Worm (Caenorhabditis elegans) whole organism, L4 larva: ENCODE results near the gene C13F10.6.

Source experiments
- F10B5.3 ChIP-seq: sonication (generic microtip); optimal IDR thresholded peaks from 2 replicates; lab custom pipeline; 2016; ENCODE audit warnings: mild to moderate bottlenecking, missing genetic modification characterization, missing compliant biosample characterization
- F26F4.8 ChIP-seq: fragments of 200-800 bp; sonication (Bioruptor generic); conservative IDR thresholded peaks from 2 replicates; pipeline ENCODE4 v1.3.6; 2022; ENCODE audit warnings: missing genetic modification characterization, missing compliant biosample characterization
- F37D6.2 ChIP-seq: sonication (generic microtip); optimal IDR thresholded peaks from 2 replicates; lab custom pipeline; 2016; ENCODE audit warnings: mild to moderate bottlenecking, missing genetic modification characterization, missing compliant biosample characterization
- F44E2.7 ChIP-seq: fragments of 200-800 bp; sonication (Bioruptor generic); IDR thresholded peaks from 2 replicates; pipeline ENCODE4 v2.1.2; 2022; ENCODE audit warnings: missing genetic modification characterization, missing compliant biosample characterization
- F49E8.2 ChIP-seq: sonication (generic microtip); optimal IDR thresholded peaks from 2 replicates; lab custom pipeline; 2016; ENCODE audit warnings: missing compliant biosample characterization, mild to moderate bottlenecking, missing genetic modification characterization, borderline replicate concordance
- T20F7.1 ChIP-seq: fragments of 200-800 bp; sonication (Bioruptor generic); optimal IDR thresholded peaks from 2 replicates; lab custom pipeline; 2018; ENCODE audit warnings: mild to moderate bottlenecking, missing genetic modification characterization, missing compliant biosample characterization
- Y48G9A.11 ChIP-seq: fragments of 200-800 bp; sonication (Bioruptor generic); IDR thresholded peaks from 2 replicates; pipeline ENCODE4 v1.3.6; 2022; ENCODE audit warnings: missing genetic modification reagents, missing genetic modification characterization, missing compliant biosample characterization
- aha-1 ChIP-seq: fragments of 150-350 bp; peaks from one replicate; lab custom pipeline; 2014; ENCODE audit warnings: missing biosample characterization, missing genetic modification characterization
- ama-1 ChIP-seq: fragments of 150-350 bp; optimal IDR thresholded peaks from 2 replicates; lab custom pipeline; 2014; ENCODE audit warnings: inconsistent platforms, mixed read lengths
- arid-1 ChIP-seq: fragments of 200-800 bp; sonication (Bioruptor generic); conservative IDR thresholded peaks from 2 replicates; pipeline ENCODE4 v1.3.6; 2022; ENCODE audit warnings: missing genetic modification reagents, missing genetic modification characterization, missing compliant biosample characterization
- attf-4 ChIP-seq: sonication (generic microtip); optimal IDR thresholded peaks from 3 replicates; lab custom pipeline; 2017; ENCODE audit warnings: missing biosample characterization, missing genetic modification characterization
- ceh-20 ChIP-seq: fragments of 200-800 bp; sonication (Bioruptor generic); IDR thresholded peaks from 2 replicates; pipeline ENCODE4 v1.3.6; 2022; ENCODE audit warnings: missing genetic modification reagents, missing genetic modification characterization, missing compliant biosample characterization
- ceh-28 ChIP-seq: fragments of 150-350 bp; optimal IDR thresholded peaks from 2 replicates; lab custom pipeline; 2014; ENCODE audit warnings: missing biosample characterization, missing genetic modification reagents, missing genetic modification characterization
- ceh-32 ChIP-seq: sonication (generic microtip); optimal IDR thresholded peaks from 2 replicates; lab custom pipeline; 2016; ENCODE audit warnings: mild to moderate bottlenecking, missing genetic modification characterization, missing compliant biosample characterization; ENCODE audit not compliant: poor library complexity
- daf-12 ChIP-seq: fragments of 150-350 bp; optimal IDR thresholded peaks from 2 replicates; lab custom pipeline; 2014; ENCODE audit warnings: missing biosample characterization, missing genetic modification reagents, missing genetic modification characterization
- daf-16 ChIP-seq, 3 experiments: sonication (generic microtip); optimal IDR thresholded peaks; 2 replicates each; lab custom pipeline; 2016 to 2017; ENCODE audit warnings: missing genetic modification characterization in 3 of 3, missing genetic modification reagents in 3 of 3, mild to moderate bottlenecking in 2 of 3, missing compliant biosample characterization in 2 of 3, missing biosample characterization in 1 of 3, moderate library complexity in 1 of 3
- daf-19 ChIP-seq: fragments of 200-800 bp; sonication (Bioruptor generic); conservative IDR thresholded peaks from 2 replicates; pipeline ENCODE4 v1.3.6; 2022; ENCODE audit warnings: missing genetic modification characterization, missing compliant biosample characterization
- daf-8 ChIP-seq: fragments of 200-800 bp; sonication (Bioruptor generic); IDR thresholded peaks from 2 replicates; pipeline ENCODE4 v1.3.6; 2022; ENCODE audit warnings: missing genetic modification characterization, missing compliant biosample characterization
- dmd-6 ChIP-seq: fragments of 200-800 bp; sonication (Bioruptor generic); IDR thresholded peaks from 2 replicates; pipeline ENCODE4 v1.3.6; 2022; ENCODE audit warnings: missing genetic modification reagents, missing genetic modification characterization, missing compliant biosample characterization
- duxl-1 ChIP-seq: sonication (generic microtip); optimal IDR thresholded peaks from 2 replicates; lab custom pipeline; 2016; ENCODE audit warnings: mild to moderate bottlenecking, missing genetic modification characterization, moderate library complexity, missing compliant biosample characterization; ENCODE audit not compliant: poor library complexity
- fkh-10 ChIP-seq: fragments of 150-350 bp; optimal IDR thresholded peaks from 2 replicates; lab custom pipeline; 2014; ENCODE audit warnings: missing biosample characterization, missing genetic modification reagents, missing genetic modification characterization
- fos-1 ChIP-seq: fragments of 150-350 bp; optimal IDR thresholded peaks from 2 replicates; lab custom pipeline; 2014; ENCODE audit warnings: missing biosample characterization, missing genetic modification characterization
- hlh-11 ChIP-seq: fragments of 200-800 bp; sonication (Bioruptor generic); optimal IDR thresholded peaks from 2 replicates; lab custom pipeline; 2018; ENCODE audit warnings: mild to moderate bottlenecking, missing genetic modification characterization, missing compliant biosample characterization
- hmg-1.1 ChIP-seq: fragments of 200-800 bp; sonication (Bioruptor generic); IDR thresholded peaks from 2 replicates; pipeline ENCODE4 v1.3.6; 2022; ENCODE audit warnings: missing genetic modification reagents, missing genetic modification characterization, missing compliant biosample characterization
- jun-1 ChIP-seq: fragments of 150-350 bp; optimal IDR thresholded peaks from 2 replicates; lab custom pipeline; 2014; ENCODE audit warnings: missing biosample characterization, missing genetic modification reagents, missing genetic modification characterization
- lin-29 ChIP-seq: fragments of 200-800 bp; sonication (Bioruptor generic); IDR thresholded peaks from 2 replicates; pipeline ENCODE4 v1.3.6; 2022; ENCODE audit warnings: missing genetic modification reagents, missing genetic modification characterization, missing compliant biosample characterization
- lin-38 ChIP-seq: fragments of 200-800 bp; sonication (Bioruptor generic); IDR thresholded peaks from 2 replicates; pipeline ENCODE4 v1.3.6; 2022; ENCODE audit warnings: missing genetic modification reagents, missing genetic modification characterization, missing compliant biosample characterization
- lin-39 ChIP-seq: fragments of 150-350 bp; optimal IDR thresholded peaks from 2 replicates; lab custom pipeline; 2014; ENCODE audit warnings: missing biosample characterization, missing genetic modification reagents, missing genetic modification characterization
- lir-3 ChIP-seq: sonication (generic microtip); optimal IDR thresholded peaks from 2 replicates; lab custom pipeline; 2016; ENCODE audit warnings: mild to moderate bottlenecking, missing genetic modification characterization, missing compliant biosample characterization
- madf-5 ChIP-seq, 2 experiments: fragments of 200-800 bp; sonication (Bioruptor generic); IDR thresholded peaks; 2 replicates each; pipeline ENCODE4 v1.3.6; 2022; ENCODE audit warnings: missing compliant biosample characterization in 2 of 2, missing genetic modification characterization in 2 of 2
- madf-9 ChIP-seq: fragments of 200-800 bp; sonication (Bioruptor generic); conservative IDR thresholded peaks from 2 replicates; pipeline ENCODE4 v1.3.6; 2022; ENCODE audit warnings: missing genetic modification reagents, missing genetic modification characterization, missing compliant biosample characterization
- mdt-29 ChIP-seq: fragments of 200-800 bp; sonication (Bioruptor generic); IDR thresholded peaks from 2 replicates; pipeline ENCODE4 v1.3.6; 2022; ENCODE audit warnings: missing genetic modification reagents, missing genetic modification characterization, missing compliant biosample characterization
- mes-2 ChIP-seq: sonication (generic microtip); optimal IDR thresholded peaks from 2 replicates; lab custom pipeline; 2016; ENCODE audit warnings: missing genotype, mild to moderate bottlenecking, missing genetic modification characterization, missing compliant biosample characterization; ENCODE audit not compliant: poor library complexity, severe bottlenecking
- mxl-3 ChIP-seq: fragments of 200-800 bp; sonication (Bioruptor generic); optimal IDR thresholded peaks from 2 replicates; lab custom pipeline; 2018; ENCODE audit warnings: mild to moderate bottlenecking, missing genetic modification characterization, missing compliant biosample characterization
- nhr-11 ChIP-seq: fragments of 150-350 bp; optimal IDR thresholded peaks from 2 replicates; lab custom pipeline; 2014; ENCODE audit warnings: missing biosample characterization, missing genetic modification characterization
- nhr-25 ChIP-seq: sonication (generic microtip); optimal IDR thresholded peaks from 2 replicates; lab custom pipeline; 2017; ENCODE audit warnings: missing genetic modification characterization, mild to moderate bottlenecking, missing compliant biosample characterization, antibody characterized with exemption, moderate library complexity, borderline replicate concordance; ENCODE audit not compliant: insufficient read depth
- nhr-28 ChIP-seq: fragments of 150-350 bp; optimal IDR thresholded peaks from 2 replicates; lab custom pipeline; 2014; ENCODE audit warnings: missing biosample characterization, missing genetic modification characterization
- nhr-41 ChIP-seq: fragments of 200-800 bp; sonication (Bioruptor generic); IDR thresholded peaks from 2 replicates; pipeline ENCODE4 v1.3.6; 2022; ENCODE audit warnings: missing genetic modification reagents, missing genetic modification characterization, missing compliant biosample characterization
- nhr-6 ChIP-seq: fragments of 150-350 bp; optimal IDR thresholded peaks from 2 replicates; lab custom pipeline; 2014; ENCODE audit warnings: missing biosample characterization, missing genetic modification characterization
- nhr-77 ChIP-seq: fragments of 150-350 bp; optimal IDR thresholded peaks from 2 replicates; lab custom pipeline; 2014; ENCODE audit warnings: missing biosample characterization, missing genetic modification characterization
- pha-4 ChIP-seq, 2 experiments: fragments of 150-350 bp in 1 of 2; fragments of 200-800 bp in 1 of 2; sonication (Bioruptor generic) in 1 of 2; IDR thresholded peaks in 1 of 2; optimal IDR thresholded peaks in 1 of 2; 2 replicates each; pipeline versions ENCODE4 v1.3.6 to Lab custom; 2014 to 2022; ENCODE audit warnings: missing genetic modification characterization in 2 of 2, missing genetic modification reagents in 2 of 2, missing biosample characterization in 1 of 2, missing compliant biosample characterization in 1 of 2
- php-3 ChIP-seq: fragments of 200-800 bp; sonication (Bioruptor generic); IDR thresholded peaks from 2 replicates; pipeline ENCODE4 v1.3.6; 2022; ENCODE audit warnings: missing genetic modification reagents, missing genetic modification characterization, missing compliant biosample characterization
- rbr-2 ChIP-seq: sonication (generic microtip); optimal IDR thresholded peaks from 2 replicates; lab custom pipeline; 2016; ENCODE audit warnings: missing genotype, missing genetic modification characterization, missing compliant biosample characterization
- snpc-1.2 ChIP-seq: fragments of 200-800 bp; sonication (Bioruptor generic); IDR thresholded peaks from 2 replicates; pipeline ENCODE4 v1.3.6; 2022; ENCODE audit warnings: missing genetic modification reagents, missing genetic modification characterization, missing compliant biosample characterization
- snpc-4 ChIP-seq: fragments of 150-350 bp; optimal IDR thresholded peaks from 2 replicates; lab custom pipeline; 2014; ENCODE audit warnings: missing biosample characterization, missing genetic modification characterization
- spr-3 ChIP-seq: fragments of 200-800 bp; sonication (Bioruptor generic); optimal IDR thresholded peaks from 2 replicates; lab custom pipeline; 2018; ENCODE audit warnings: mild to moderate bottlenecking, missing genetic modification characterization, missing compliant biosample characterization
- tag-97 ChIP-seq: fragments of 200-800 bp; sonication (Bioruptor generic); IDR thresholded peaks from 2 replicates; pipeline ENCODE4 v1.3.6; 2022; ENCODE audit warnings: missing genetic modification characterization, missing compliant biosample characterization
- unc-39 ChIP-seq: sonication (generic microtip); optimal IDR thresholded peaks from 2 replicates; lab custom pipeline; 2017; ENCODE audit warnings: missing biosample characterization, missing genetic modification characterization
- vab-7 ChIP-seq: fragments of 200-800 bp; sonication (Bioruptor generic); IDR thresholded peaks from 2 replicates; pipeline ENCODE4 v1.3.6; 2022; ENCODE audit warnings: missing genetic modification reagents, missing genetic modification characterization, missing compliant biosample characterization
- zfp-2 ChIP-seq: sonication (generic microtip); optimal IDR thresholded peaks from 2 replicates; lab custom pipeline; 2016; ENCODE audit warnings: mild to moderate bottlenecking, missing genetic modification characterization, missing compliant biosample characterization
- ztf-7 ChIP-seq: fragments of 150-350 bp; optimal IDR thresholded peaks from 2 replicates; lab custom pipeline; 2014; ENCODE audit warnings: missing biosample characterization, missing genetic modification characterization

C13F10.6 gene

DNA sequence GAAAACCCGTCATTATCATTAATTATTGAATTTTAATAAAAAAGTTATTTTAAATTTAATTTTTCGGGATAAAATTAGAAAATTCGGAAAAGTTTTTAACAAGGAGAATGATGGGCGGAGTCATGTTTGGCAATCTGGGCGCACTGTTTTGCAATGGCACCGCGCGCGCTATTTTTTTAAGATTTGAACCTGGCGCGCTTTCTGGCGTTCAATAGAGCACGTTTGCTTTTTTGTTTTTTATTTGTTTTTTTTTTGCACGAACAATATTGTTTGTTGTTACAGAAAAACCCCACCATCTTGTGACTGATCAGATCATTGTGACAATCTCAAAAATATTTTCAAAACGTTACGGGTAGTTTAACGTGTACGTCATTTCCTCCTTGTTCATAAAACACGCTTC, 16.3 kb upstream of the C13F10.6 start, which contains the start of gene hyls-1:
TSS of gene hyls-1 (plus strand) at position 249 of the 400 bp plus-strand sequence.
- TF ChIP-seq pha-4 (GFP tag; IDR thresholded peaks at IDR 0.05; lab: Robert Waterston, UW) (no peak), pha-4 (tag; optimal IDR thresholded peaks at IDR 0.05; lab: Kevin White, UChicago) (peak; percentile 75), snpc-1.2 (no peak), ceh-28 (tag; lab: Kevin White, UChicago) (no peak), madf-9 (GFP tag; lab: Robert Waterston, UW) (no peak), dmd-6 (peak; percentile 75), F10B5.3 (tag; lab: Kevin White, UChicago) (no peak), lir-3 (tag; lab: Kevin White, UChicago) (no peak), nhr-28 (tag; lab: Kevin White, UChicago) (peak; percentile 53), daf-12 (tag; lab: Kevin White, UChicago) (no peak), spr-3 (no peak), daf-16 (GFP tag; optimal IDR thresholded peaks at IDR 0.05; lab: Kevin White, UChicago) (peak in 1 of 2 experiments; percentile 89), daf-16 (tag; optimal IDR thresholded peaks at IDR 0.05; lab: Kevin White, UChicago) (peak; percentile 90), hmg-1.1 (GFP tag; lab: Robert Waterston, UW) (peak; percentile 77), mxl-3 (GFP tag; lab: Kevin White, UChicago) (no peak), T20F7.1 (GFP tag; lab: Kevin White, UChicago) (no peak), mes-2 (tag; lab: Kevin White, UChicago) (peak; percentile 92), attf-4 (tag; lab: Kevin White, UChicago) (no peak), lin-29 (GFP tag; lab: Robert Waterston, UW) (peak; percentile 67; the same call in 1 of the 2 replicates), duxl-1 (tag; lab: Kevin White, UChicago) (peak; percentile 66), snpc-4 (tag; lab: Kevin White, UChicago) (no peak), ztf-7 (tag; lab: Kevin White, UChicago) (no peak), fkh-10 (GFP tag; lab: Kevin White, UChicago) (no peak), unc-39 (no peak), nhr-25 (tag; lab: Kevin White, UChicago) (peak; percentile 69), F44E2.7 (GFP tag; lab: Robert Waterston, UW) (no peak), lin-39 (tag; lab: Kevin White, UChicago) (no peak), zfp-2 (tag; lab: Kevin White, UChicago) (peak; percentile 27), php-3 (no peak), vab-7 (GFP tag; lab: Robert Waterston, UW) (no peak), ama-1 (peak; percentile 27), Y48G9A.11 (no peak), F37D6.2 (peak; percentile 37), nhr-6 (tag; lab: Kevin White, UChicago) (peak; percentile 84), nhr-77 (peak; percentile 71), daf-19 (no peak), tag-97 (GFP tag; lab: Robert Waterston, UW) (no peak), rbr-2 (tag; lab: Kevin White, UChicago) (peak; percentile 81), daf-8 (no peak), fos-1 (tag; lab: Kevin White, UChicago) (no peak), ceh-32 (no peak), aha-1 (tag; lab: Kevin White, UChicago) (peak; percentile 89), F49E8.2 (tag; lab: Kevin White, UChicago) (peak; percentile 44), F26F4.8 (GFP tag; lab: Robert Waterston, UW) (no peak), lin-38 (GFP tag; lab: Robert Waterston, UW) (peak; percentile 97), ceh-20 (GFP tag; lab: Robert Waterston, UW) (no peak), arid-1 (peak; percentile 42; the same call in 1 of the 2 replicates), nhr-11 (no peak), mdt-29 (no peak), hlh-11 (peak; percentile 50), madf-5 (GFP tag; IDR thresholded peaks at IDR 0.05; lab: Robert Waterston, UW) (no peak), jun-1 (tag; lab: Kevin White, UChicago) (no peak), nhr-41 (GFP tag; lab: Robert Waterston, UW) (no peak)
